Fruit fly (Drosophila melanogaster) whole organism, embryonic: ENCODE measurements around the gene Rab35.

Source experiments
- BtbVII ChIP-seq: fragments of 200-800 bp; sonication (Bioruptor generic); optimal IDR thresholded peaks from 3 replicates; lab custom pipeline; 2017; ENCODE audit warnings: missing biosample characterization, mild to moderate bottlenecking, missing genetic modification characterization
- Bteb2 ChIP-seq: fragments of 200-800 bp; sonication (Bioruptor generic); optimal IDR thresholded peaks from 2 replicates; lab custom pipeline; 2016; ENCODE audit warnings: missing biosample characterization, missing genetic modification characterization
- CG10366 ChIP-seq: fragments of 200-800 bp; sonication (Bioruptor generic); IDR thresholded peaks from 2 replicates; pipeline ENCODE4 v1.3.6; 2022; ENCODE audit warnings: missing biosample characterization, missing genetic modification characterization
- CG12299 ChIP-seq: fragments of 200-800 bp; sonication (Bioruptor generic); optimal IDR thresholded peaks from 2 replicates; lab custom pipeline; 2018; ENCODE audit warnings: missing biosample characterization, mild to moderate bottlenecking, missing genetic modification characterization
- CG13287 ChIP-seq: fragments of 200-800 bp; sonication (Bioruptor generic); IDR thresholded peaks from 2 replicates; pipeline ENCODE4 v1.3.6; 2022; ENCODE audit warnings: missing biosample characterization, missing genetic modification characterization; ENCODE audit not compliant: partially characterized antibody
- CG1602 ChIP-seq: fragments of 200-800 bp; sonication (Bioruptor generic); optimal IDR thresholded peaks from 3 replicates; lab custom pipeline; 2016; ENCODE audit warnings: missing biosample characterization, missing genetic modification characterization
- CG16815 ChIP-seq: fragments of 200-800 bp; sonication (Bioruptor generic); optimal IDR thresholded peaks from 3 replicates; lab custom pipeline; 2017; ENCODE audit warnings: missing biosample characterization, mild to moderate bottlenecking, missing genetic modification characterization
- CG17328 ChIP-seq: fragments of 200-800 bp; sonication (Bioruptor generic); IDR thresholded peaks from 2 replicates; pipeline ENCODE4 v1.3.6; 2022; ENCODE audit warnings: missing biosample characterization, missing genetic modification characterization
- CG32772 ChIP-seq: fragments of 200-800 bp; sonication (Bioruptor generic); IDR thresholded peaks from 2 replicates; pipeline ENCODE4 v1.3.6; 2022; ENCODE audit warnings: missing biosample characterization, missing genetic modification characterization
- CG6689 ChIP-seq: fragments of 200-800 bp; sonication (Bioruptor generic); IDR thresholded peaks from 2 replicates; pipeline ENCODE4 v1.3.6; 2022; ENCODE audit warnings: missing biosample characterization, missing genetic modification characterization
- CG7987 ChIP-seq: fragments of 200-800 bp; sonication (Bioruptor generic); optimal IDR thresholded peaks from 2 replicates; lab custom pipeline; 2018; ENCODE audit warnings: missing biosample characterization, mild to moderate bottlenecking, missing genetic modification characterization, moderate library complexity
- CG8359 ChIP-seq: fragments of 200-800 bp; sonication (Bioruptor generic); optimal IDR thresholded peaks from 2 replicates; lab custom pipeline; 2017; ENCODE audit warnings: missing biosample characterization, mild to moderate bottlenecking, missing genetic modification characterization, borderline replicate concordance
- CG9797 ChIP-seq: fragments of 200-800 bp; sonication (Bioruptor generic); optimal IDR thresholded peaks from 3 replicates; lab custom pipeline; 2018; ENCODE audit warnings: missing biosample characterization, mild to moderate bottlenecking, missing genetic modification characterization
- CG9876 ChIP-seq: fragments of 200-800 bp; sonication (Bioruptor generic); optimal IDR thresholded peaks from 2 replicates; lab custom pipeline; 2016; ENCODE audit warnings: missing biosample characterization, missing genetic modification characterization
- D19A ChIP-seq: fragments of 200-800 bp; optimal IDR thresholded peaks from 3 replicates; lab custom pipeline; 2019; ENCODE audit warnings: missing biosample characterization, mild to moderate bottlenecking, missing genetic modification characterization, moderate library complexity
- Dek ChIP-seq: fragments of 200-800 bp; sonication (Bioruptor generic); optimal IDR thresholded peaks from 3 replicates; lab custom pipeline; 2019; ENCODE audit warnings: missing biosample characterization, mild to moderate bottlenecking, missing genetic modification characterization, moderate library complexity
- Drgx ChIP-seq: fragments of 200-800 bp; sonication (Bioruptor generic); IDR thresholded peaks from 2 replicates; pipeline ENCODE4 v1.3.6; 2022; ENCODE audit warnings: missing biosample characterization, missing genetic modification characterization
- Ets65A ChIP-seq: fragments of 200-800 bp; sonication (Bioruptor generic); peaks from one replicate; lab custom pipeline; 2016; ENCODE audit warnings: missing biosample characterization, missing genetic modification characterization
- HHEX ChIP-seq: fragments of 200-800 bp; sonication (Bioruptor generic); optimal IDR thresholded peaks from 3 replicates; lab custom pipeline; 2017; ENCODE audit warnings: missing biosample characterization, mild to moderate bottlenecking, missing genetic modification characterization, missing genetic modification reagents
- HLH4C ChIP-seq: fragments of 200-800 bp; sonication (Bioruptor generic); IDR thresholded peaks from 3 replicates; pipeline ENCODE4 v1.3.6; 2022; ENCODE audit warnings: missing biosample characterization, missing genetic modification characterization; ENCODE audit not compliant: partially characterized antibody
- HLH54F ChIP-seq: fragments of 200-800 bp; sonication (Bioruptor generic); optimal IDR thresholded peaks from 3 replicates; lab custom pipeline; 2016; ENCODE audit warnings: missing biosample characterization, missing genetic modification characterization
- Ptx1 ChIP-seq: fragments of 200-800 bp; sonication (Bioruptor generic); IDR thresholded peaks from 2 replicates; pipeline ENCODE4 v1.3.6; 2022; ENCODE audit warnings: missing biosample characterization, missing genetic modification characterization
- Xrp1 ChIP-seq: fragments of 200-800 bp; sonication (Bioruptor generic); IDR thresholded peaks from 2 replicates; pipeline ENCODE4 v1.3.6; 2022; ENCODE audit warnings: missing biosample characterization, missing genetic modification characterization
- bbx ChIP-seq: fragments of 200-800 bp; sonication (Bioruptor generic); IDR thresholded peaks from 2 replicates; pipeline ENCODE4 v1.3.6; 2022; ENCODE audit warnings: missing biosample characterization, missing genetic modification characterization; ENCODE audit not compliant: partially characterized antibody
- chn ChIP-seq: fragments of 200-800 bp; sonication (Bioruptor generic); optimal IDR thresholded peaks from 2 replicates; lab custom pipeline; 2016; ENCODE audit warnings: missing biosample characterization, missing genetic modification characterization
- dimm ChIP-seq: fragments of 200-800 bp; sonication (Bioruptor generic); IDR thresholded peaks from 2 replicates; pipeline ENCODE4 v1.3.6; 2022; ENCODE audit warnings: missing biosample characterization, missing genetic modification characterization
- dysf ChIP-seq: fragments of 200-800 bp; sonication (Bioruptor generic); IDR thresholded peaks from 3 replicates; pipeline ENCODE4 v1.3.6; 2022; ENCODE audit warnings: missing biosample characterization, missing genetic modification characterization
- fru ChIP-seq: fragments of >200 bp; optimal IDR thresholded peaks from 2 replicates; lab custom pipeline; 2017
- kay ChIP-seq: fragments of 200-800 bp; sonication (Bioruptor generic); optimal IDR thresholded peaks from 2 replicates; lab custom pipeline; 2016; ENCODE audit warnings: missing biosample characterization, missing genetic modification characterization
- mirr ChIP-seq: fragments of 200-800 bp; sonication (Bioruptor generic); optimal IDR thresholded peaks from 3 replicates; lab custom pipeline; 2018; ENCODE audit warnings: missing biosample characterization, mild to moderate bottlenecking, missing genetic modification characterization
- prd ChIP-seq, 3 experiments: fragments of >200 bp in 2 of 3; fragments of 200-800 bp in 1 of 3; sonication (Bioruptor generic) in 1 of 3; optimal IDR thresholded peaks in 2 of 3; IDR thresholded peaks in 1 of 3; 2 replicates in 2 of 3; 3 replicates in 1 of 3; pipeline versions ENCODE4 v1.3.6 to Lab custom; 2017 to 2022; ENCODE audit warnings: missing biosample characterization in 1 of 3, missing genetic modification characterization in 1 of 3
- shn ChIP-seq: fragments of 200-800 bp; sonication (Bioruptor generic); optimal IDR thresholded peaks from 3 replicates; lab custom pipeline; 2016; ENCODE audit warnings: missing biosample characterization, missing genetic modification characterization
- sna ChIP-seq: fragments of 200-800 bp; sonication (Bioruptor generic); IDR thresholded peaks from 2 replicates; pipeline ENCODE4 v1.3.6; 2022; ENCODE audit warnings: missing biosample characterization, missing genetic modification characterization; ENCODE audit not compliant: partially characterized antibody
- stwl ChIP-seq: fragments of 200-800 bp; sonication (Bioruptor generic); optimal IDR thresholded peaks from 3 replicates; lab custom pipeline; 2018; ENCODE audit warnings: missing biosample characterization, mild to moderate bottlenecking, missing genetic modification characterization, moderate library complexity
- trem ChIP-seq: fragments of 200-800 bp; optimal IDR thresholded peaks from 3 replicates; lab custom pipeline; 2019; ENCODE audit warnings: missing biosample characterization, mild to moderate bottlenecking, missing genetic modification characterization, moderate library complexity
- tup ChIP-seq: fragments of 200-800 bp; sonication (Bioruptor generic); optimal IDR thresholded peaks from 2 replicates; lab custom pipeline; 2016; ENCODE audit warnings: missing biosample characterization, mild to moderate bottlenecking, missing genetic modification characterization, moderate library complexity

The Rab35 gene

dm6 chrX:20133432-20133831, 26.2 kb downstream of the Rab35 start, which contains the start of gene CG15322:
CG15322 (plus strand) TSS chrX:20133579.
- TF ChIP-seq dysf (GFP tag; lab: Robert Waterston, UW): no peak
- TF ChIP-seq D19A (tag; lab: Kevin White, UChicago): no peak
- TF ChIP-seq CG16815 (GFP tag; lab: Kevin White, UChicago): no peak
- peak; percentile 98 for TF ChIP-seq CG8359 (GFP tag; lab: Kevin White, UChicago)
- TF ChIP-seq Dek (tag; lab: Kevin White, UChicago): no peak
- no peak for TF ChIP-seq bbx (GFP tag; lab: Robert Waterston, UW)
- no peak for TF ChIP-seq Xrp1 (GFP tag; lab: Robert Waterston, UW)
- no peak for TF ChIP-seq CG9876 (GFP tag; lab: Kevin White, UChicago)
- TF ChIP-seq CG10366 (GFP tag; lab: Robert Waterston, UW): no peak
- TF ChIP-seq Ets65A (GFP tag; lab: Kevin White, UChicago): peak; percentile 41

- TF ChIP-seq fru (lab: Kevin White, UChicago) (no peak), shn (GFP tag; lab: Kevin White, UChicago) (no peak), chn (GFP tag; lab: Kevin White, UChicago) (no peak), Drgx (peak; percentile 58), HHEX (GFP tag; lab: Kevin White, UChicago) (no peak), prd (optimal IDR thresholded peaks at IDR 0.05; lab: Kevin White, UChicago) (no peak), prd (GFP tag; IDR thresholded peaks at IDR 0.05; lab: Robert Waterston, UW) (0 out of 3 replicates have a peak, but pooled peaks have one; percentile 36), HLH54F (GFP tag; lab: Kevin White, UChicago) (no peak), CG9797 (GFP tag; lab: Kevin White, UChicago) (no peak), CG13287 (GFP tag; lab: Robert Waterston, UW) (no peak), BtbVII (GFP tag; lab: Kevin White, UChicago) (no peak), kay (GFP tag; lab: Kevin White, UChicago) (no peak), mirr (GFP tag; lab: Kevin White, UChicago) (no peak)
Observed at dm6 chrX:20130486-20130885, 29.2 kb downstream of the Rab35 start.

dm6 chrX:20129554-20129953, 30.1 kb downstream of the Rab35 start:
- TF ChIP-seq CG8359 (GFP tag; lab: Kevin White, UChicago) (peak; percentile 78), CG9797 (GFP tag; lab: Kevin White, UChicago) (no peak)

dm6 chrX:20122153-20122552, 37.5 kb downstream of the Rab35 start, which contains the start of gene CG34331:
CG34331 (plus strand) TSS chrX:20122453.
- TF ChIP-seq Ptx1 (GFP tag; lab: Robert Waterston, UW) (no peak), HLH4C (GFP tag; lab: Robert Waterston, UW) (0 out of 3 replicates have a peak, but pooled peaks have one; percentile 4)
- TF ChIP-seq, all 482 proteins: peak for 1

dm6 chrX:20110475-20110874, 49.2 kb downstream of the Rab35 start, which contains the start of gene karr:
karr (minus strand) TSS chrX:20110575.
- TF ChIP-seq dimm (GFP tag; lab: Robert Waterston, UW): no peak
- no peak for TF ChIP-seq Bteb2 (GFP tag; lab: Kevin White, UChicago)
- TF ChIP-seq sna (GFP tag; lab: Robert Waterston, UW): no peak
- no peak for TF ChIP-seq CG7987 (GFP tag; lab: Kevin White, UChicago)
- TF ChIP-seq trem: peak; percentile 8
- no peak for TF ChIP-seq tup (GFP tag; lab: Kevin White, UChicago)
- TF ChIP-seq CG32772: no peak
- TF ChIP-seq CG17328 (GFP tag; lab: Robert Waterston, UW): no peak
- TF ChIP-seq stwl (tag; lab: Kevin White, UChicago): peak; percentile 16
- TF ChIP-seq CG1602 (GFP tag; lab: Kevin White, UChicago): no peak
- no peak for TF ChIP-seq CG12299 (tag; lab: Kevin White, UChicago)
- no peak for TF ChIP-seq CG6689 (GFP tag; lab: Robert Waterston, UW)
